Worm (Caenorhabditis elegans): ENCODE data around the gene fbxa-151.

ce11 chrIII:1228593-1228992, 38.1 kb downstream of the fbxa-151 start:
- TF ChIP-seq ama-1 (optimal IDR thresholded peaks at IDR 0.05) = no peak
- TF ChIP-seq flt-1 (GFP tag; IDR thresholded peaks at IDR 0.05) = no peak
- TF ChIP-seq tbx-37 (GFP tag; conservative IDR thresholded peaks at IDR 0.05) = no peak
- no peak for TF ChIP-seq B0310.2 (tag; optimal IDR thresholded peaks at IDR 0.05)
